Fruit fly (Drosophila melanogaster) whole organism, wandering third instar larva: ENCODE results near the gene Pgk.
A peak's percentile ranks its signal among the peaks of the same experiment; 100 is the strongest.

Source experiments
- Hr78 ChIP-seq: fragments of >200 bp; optimal IDR thresholded peaks from 2 replicates; lab custom pipeline; 2017; ENCODE audit warnings: missing biosample characterization, missing genetic modification characterization
- Myc ChIP-seq: fragments of >200 bp; optimal IDR thresholded peaks from 2 replicates; lab custom pipeline; 2017
- Rel ChIP-seq, 2 experiments: fragments of 200-800 bp; sonication (Bioruptor generic) in 1 of 2; optimal IDR thresholded peaks; 2 replicates in 1 of 2; 3 replicates in 1 of 2; lab custom pipeline; 2016 to 2019; ENCODE audit warnings: mild to moderate bottlenecking in 2 of 2, missing biosample characterization in 2 of 2, missing genetic modification characterization in 2 of 2, moderate library complexity in 1 of 2
- Vsx2 ChIP-seq: fragments of 200-300, 225-300 bp; sonication (Bioruptor generic); optimal IDR thresholded peaks from 2 replicates; lab custom pipeline; 2018; ENCODE audit warnings: missing biosample characterization, missing genetic modification characterization; ENCODE audit not compliant: partially characterized antibody
- brk ChIP-seq: fragments of 200-800 bp; sonication (Bioruptor generic); optimal IDR thresholded peaks from 2 replicates; lab custom pipeline; 2016; ENCODE audit warnings: missing biosample characterization, mild to moderate bottlenecking, missing genetic modification characterization
- ey ChIP-seq: fragments of 200-800 bp; sonication (Bioruptor generic); optimal IDR thresholded peaks from 2 replicates; lab custom pipeline; 2016; ENCODE audit warnings: missing biosample characterization, missing genetic modification characterization
- foxo ChIP-seq, 2 experiments: fragments of 200-800 bp; sonication (Bioruptor generic); optimal IDR thresholded peaks; 2 replicates in 1 of 2; 3 replicates in 1 of 2; lab custom pipeline; 2016 to 2017; ENCODE audit warnings: missing biosample characterization in 2 of 2, missing genetic modification characterization in 2 of 2
- fru ChIP-seq: fragments of 200-800 bp; sonication (Bioruptor generic); optimal IDR thresholded peaks from 3 replicates; lab custom pipeline; 2016; ENCODE audit warnings: missing biosample characterization, mild to moderate bottlenecking, missing genetic modification characterization
- pan ChIP-seq: fragments of >200 bp; optimal IDR thresholded peaks from 2 replicates; lab custom pipeline; 2017
- psq ChIP-seq: fragments of 200-800 bp; sonication (Bioruptor generic); optimal IDR thresholded peaks from 3 replicates; lab custom pipeline; 2017; ENCODE audit warnings: missing biosample characterization, mild to moderate bottlenecking, missing genetic modification characterization, moderate library complexity

DNA sequence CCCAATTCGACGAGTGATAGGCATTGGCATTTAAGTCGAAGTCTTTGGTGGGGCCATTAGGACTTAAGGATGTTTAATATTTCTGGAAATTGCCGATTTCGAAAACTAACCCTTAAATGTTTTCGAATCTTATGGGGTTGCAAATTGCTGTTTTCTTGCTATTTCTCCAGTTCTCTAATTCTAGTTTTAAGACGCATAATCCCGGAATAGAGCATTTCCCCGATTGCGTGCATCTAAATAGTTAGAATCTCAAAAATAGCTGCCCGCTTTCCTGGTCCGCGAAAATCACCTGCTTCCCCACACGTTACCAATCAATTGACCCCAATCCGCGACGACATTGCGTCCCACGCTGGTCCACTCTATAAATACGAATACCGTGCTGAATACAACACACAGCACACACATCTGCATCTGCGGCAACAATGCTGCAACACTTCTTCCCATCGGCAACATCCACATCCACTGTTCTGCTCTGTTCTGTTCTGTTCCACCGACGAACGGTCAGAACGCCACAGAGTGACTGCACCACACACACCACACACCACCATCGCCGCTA lies 886 bp downstream of the Pgk start, which contains the start of gene Bacc:
- TF ChIP-seq Hr78 (GFP tag; lab: Kevin White, UChicago), result no peak
- TF ChIP-seq psq (GFP tag; lab: Kevin White, UChicago), result peak; percentile 93
- peak; percentile 89 to 98 for TF ChIP-seq foxo (GFP tag; optimal IDR thresholded peaks at IDR 0.05; lab: Kevin White, UChicago)
- TF ChIP-seq Myc (lab: Kevin White, UChicago), result no peak
- peak; percentile 97 for TF ChIP-seq ey
- peak; percentile 40 for TF ChIP-seq brk (GFP tag; lab: Kevin White, UChicago)
- TF ChIP-seq fru, result peak; percentile 98
- no peak for TF ChIP-seq Vsx2
- peak; percentile 85 for TF ChIP-seq Rel (GFP tag; optimal IDR thresholded peaks at IDR 0.05; lab: Kevin White, UChicago)
- TF ChIP-seq Rel (tag; optimal IDR thresholded peaks at IDR 0.05; lab: Kevin White, UChicago), result peak; percentile 25
- no peak for TF ChIP-seq pan (lab: Kevin White, UChicago)
